Worm (Caenorhabditis elegans): Measurements from ENCODE around the gene ttbk-6.

DNA sequence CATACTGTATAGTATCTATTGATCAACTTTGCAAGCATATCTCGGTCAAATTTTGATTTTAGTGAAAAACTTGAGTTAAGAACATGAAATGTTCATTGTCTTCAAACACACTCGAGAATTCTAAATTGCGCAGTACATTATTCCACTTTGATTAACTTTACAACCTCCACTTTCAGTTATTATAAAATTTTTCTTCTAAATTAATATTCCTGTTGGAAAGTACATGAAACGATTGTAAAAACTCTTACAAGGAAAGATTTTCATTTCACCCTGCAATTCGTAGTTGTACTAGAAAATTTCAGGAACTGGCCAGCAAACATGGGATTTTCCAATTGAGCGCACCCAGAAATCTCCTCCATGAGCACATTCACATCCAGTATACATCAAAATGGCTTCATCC is 29.8 kb upstream of the ttbk-6 start, which contains the start of gene C45G9.14:
- TF ChIP-seq nhr-237 (tag; optimal IDR thresholded peaks at IDR 0.05) = no peak
- no peak for TF ChIP-seq nhr-11 (tag; optimal IDR thresholded peaks at IDR 0.05)
- no peak for TF ChIP-seq ama-1 (optimal IDR thresholded peaks at IDR 0.05)
- TF ChIP-seq fos-1 (tag; optimal IDR thresholded peaks at IDR 0.05) = no peak
- no peak for TF ChIP-seq zag-1 (tag; optimal IDR thresholded peaks at IDR 0.05)
- TF ChIP-seq ceh-16 (tag; optimal IDR thresholded peaks at IDR 0.05) = no peak
- TF ChIP-seq F13H6.1 (tag; optimal IDR thresholded peaks at IDR 0.05) = no peak

All from whole organism, L2 larva.